Fruit fly (Drosophila melanogaster) S2 (cell line): ENCODE results near the gene sqd.
A peak's percentile ranks its signal among the peaks of the same experiment; 100 is the strongest.

Experiments used
- CG8478 ChIP-seq: fragments of >200 bp; optimal IDR thresholded peaks from 2 replicates; lab custom pipeline; 2018
- CTCF ChIP-seq, 2 experiments: fragments of >200 bp; optimal IDR thresholded peaks; 2 replicates each; lab custom pipeline; 2018

Gene sqd

dm6 chr3R:13660924-13661659, 15.0 kb upstream of the sqd start, which contains the start of gene B52:
Gene B52 (plus strand): TSS chr3R:13661311.
- TF ChIP-seq CG8478 (no peak), CTCF (optimal IDR thresholded peaks at IDR 0.05; lab: Kevin White, UChicago) (peak in 1 of 2 experiments; percentile 11)

dm6 chr3R:13659865-13660738, 14.0 kb upstream of the sqd start, which contains the start of gene Hrb87F:
Gene Hrb87F (minus strand): TSS chr3R:13660531.
- no peak for TF ChIP-seq CTCF (optimal IDR thresholded peaks at IDR 0.05; lab: Kevin White, UChicago)
- no peak for TF ChIP-seq CG8478

- no peak for TF ChIP-seq CTCF (optimal IDR thresholded peaks at IDR 0.05; lab: Kevin White, UChicago)
- TF ChIP-seq CG8478, result no peak
Observed at dm6 chr3R:13656294-13656693, 10.2 kb upstream of the sqd start, which contains the start of gene Rbp4. Gene Rbp4 (minus strand): TSS chr3R:13656394.

dm6 chr3R:13647734-13648541, 1.8 kb upstream of the sqd start:
- no peak for TF ChIP-seq CTCF (optimal IDR thresholded peaks at IDR 0.05; lab: Kevin White, UChicago)
- no peak for TF ChIP-seq CG8478

dm6 chr3R:13646729-13647633, 877 bp upstream of the sqd start, which contains the start of gene rin:
Gene rin (plus strand): TSS chr3R:13647004.
- TF ChIP-seq CG8478 (no peak), CTCF (optimal IDR thresholded peaks at IDR 0.05; lab: Kevin White, UChicago) (no peak)

dm6 chr3R:13644778-13645660, 1.1 kb downstream of the sqd start:
- TF ChIP-seq CTCF (optimal IDR thresholded peaks at IDR 0.05; lab: Kevin White, UChicago) (no peak), CG8478 (no peak)

dm6 chr3R:13631642-13632041, 14.5 kb downstream of the sqd start, which contains the start of gene CG10841:
Gene CG10841 (plus strand): TSS chr3R:13631942.
- TF ChIP-seq CTCF (optimal IDR thresholded peaks at IDR 0.05; lab: Kevin White, UChicago) (no peak), CG8478 (no peak)

- TF ChIP-seq CG8478, result no peak
- TF ChIP-seq CTCF (optimal IDR thresholded peaks at IDR 0.05; lab: Kevin White, UChicago), result no peak
Observed at dm6 chr3R:13617228-13617627, 28.9 kb downstream of the sqd start.

- TF ChIP-seq CG8478, result no peak
- TF ChIP-seq CTCF (optimal IDR thresholded peaks at IDR 0.05; lab: Kevin White, UChicago), result no peak
Observed at dm6 chr3R:13615617-13616016, 30.5 kb downstream of the sqd start, which contains the start of gene CG9269. Gene CG9269 (plus strand): TSS chr3R:13615917.

dm6 chr3R:13615007-13615406, 31.1 kb downstream of the sqd start:
- TF ChIP-seq CTCF (optimal IDR thresholded peaks at IDR 0.05; lab: Kevin White, UChicago), result no peak
- TF ChIP-seq CG8478, result no peak

- TF ChIP-seq CG8478 (no peak), CTCF (optimal IDR thresholded peaks at IDR 0.05; lab: Kevin White, UChicago) (no peak)
Observed at dm6 chr3R:13612333-13612732, 33.8 kb downstream of the sqd start, which contains the start of gene CG9757. Gene CG9757 (minus strand): TSS chr3R:13612433.

dm6 chr3R:13609146-13609545, 37.0 kb downstream of the sqd start, which contains the start of gene CG9759:
Gene CG9759 (minus strand): TSS chr3R:13609246.
- TF ChIP-seq CG8478 (no peak), CTCF (optimal IDR thresholded peaks at IDR 0.05; lab: Kevin White, UChicago) (no peak)

dm6 chr3R:13600539-13600938, 45.6 kb downstream of the sqd start:
- TF ChIP-seq CTCF (optimal IDR thresholded peaks at IDR 0.05; lab: Kevin White, UChicago), result no peak
- TF ChIP-seq CG8478, result no peak
